Worm (Caenorhabditis elegans) whole organism, young adult: Measurements from ENCODE around the gene lido-17.

Source experiments
- D2030.7 ChIP-seq: fragments of 200-800 bp; sonication (Bioruptor generic); IDR thresholded peaks from 2 replicates; pipeline ENCODE4 v1.3.6; 2022; ENCODE audit warnings: missing genetic modification reagents, missing genetic modification characterization, missing compliant biosample characterization
- F49E8.2 ChIP-seq: sonication (generic microtip); optimal IDR thresholded peaks from 3 replicates; lab custom pipeline; 2017; ENCODE audit warnings: missing genetic modification characterization, mild to moderate bottlenecking, missing compliant biosample characterization, antibody characterized with exemption, moderate library complexity; ENCODE audit not compliant: insufficient read depth
- bed-1 ChIP-seq: fragments of 200-800 bp; sonication (Bioruptor generic); IDR thresholded peaks from 2 replicates; pipeline ENCODE4 v1.3.6; 2022; ENCODE audit warnings: missing genetic modification reagents, missing genetic modification characterization, missing compliant biosample characterization
- ets-4 ChIP-seq: fragments of 200-800 bp; sonication (Bioruptor generic); optimal IDR thresholded peaks from 2 replicates; lab custom pipeline; 2018; ENCODE audit warnings: mild to moderate bottlenecking, missing genetic modification characterization, missing compliant biosample characterization
- lin-26 ChIP-seq: fragments of 200-800 bp; sonication (Bioruptor generic); IDR thresholded peaks from 2 replicates; pipeline ENCODE4 v1.3.6; 2022; ENCODE audit warnings: missing genetic modification reagents, missing genetic modification characterization, missing compliant biosample characterization
- lin-35 ChIP-seq, 3 experiments: fragments of 150-350 bp in 2 of 3; sonication (generic microtip) in 1 of 3; optimal IDR thresholded peaks; 2 replicates each; lab custom pipeline; 2014 to 2018; ENCODE audit warnings: missing biosample characterization in 3 of 3, missing genetic modification characterization in 3 of 3, missing genetic modification reagents in 3 of 3
- mel-28 ChIP-seq: sonication (generic microtip); optimal IDR thresholded peaks from 2 replicates; lab custom pipeline; 2016; ENCODE audit warnings: borderline replicate concordance, mild to moderate bottlenecking, missing genetic modification characterization, missing compliant biosample characterization
- nhr-179 ChIP-seq: sonication (generic microtip); optimal IDR thresholded peaks from 2 replicates; lab custom pipeline; 2016; ENCODE audit warnings: mild to moderate bottlenecking, missing genetic modification characterization, missing compliant biosample characterization
- pha-4 ChIP-seq: fragments of 150-350 bp; sonication (generic microtip); optimal IDR thresholded peaks from 2 replicates; lab custom pipeline; 2014; ENCODE audit warnings: missing biosample characterization, missing genetic modification reagents, missing genetic modification characterization
- sdz-38 ChIP-seq: sonication (generic microtip); optimal IDR thresholded peaks from 2 replicates; lab custom pipeline; 2016; ENCODE audit warnings: missing genotype, missing genetic modification characterization, missing compliant biosample characterization
- sea-2 ChIP-seq: fragments of 200-800 bp; sonication (Bioruptor generic); IDR thresholded peaks from 2 replicates; pipeline ENCODE4 v1.3.6; 2022; ENCODE audit warnings: missing genetic modification characterization, missing compliant biosample characterization
- somi-1 ChIP-seq: fragments of 200-800 bp; sonication (Bioruptor generic); optimal IDR thresholded peaks from 2 replicates; lab custom pipeline; 2018; ENCODE audit warnings: mild to moderate bottlenecking, missing genetic modification characterization, missing compliant biosample characterization

ce11 chrII:9372991-9373390 is 19.6 kb downstream of the lido-17 start, which contains the start of gene C06C3.4:
- no peak for TF ChIP-seq mel-28 (tag; lab: Kevin White, UChicago)
- no peak for TF ChIP-seq F49E8.2 (tag; lab: Kevin White, UChicago)
- no peak for TF ChIP-seq lin-35 (GFP tag; optimal IDR thresholded peaks at IDR 0.05; lab: Kevin White, UChicago)
- no peak for TF ChIP-seq nhr-179 (tag; lab: Kevin White, UChicago)
- no peak for TF ChIP-seq sea-2 (GFP tag; lab: Robert Waterston, UW)
- no peak for TF ChIP-seq sdz-38
- TF ChIP-seq pha-4, result no peak
- no peak for TF ChIP-seq lin-26 (GFP tag; lab: Robert Waterston, UW)
- TF ChIP-seq D2030.7 (GFP tag; lab: Robert Waterston, UW), result no peak
- TF ChIP-seq bed-1, result no peak
- TF ChIP-seq ets-4 (GFP tag; lab: Kevin White, UChicago), result no peak
- TF ChIP-seq somi-1 (GFP tag; lab: Kevin White, UChicago), result no peak
